Worm (Caenorhabditis elegans) whole organism, L4 larva: Measurements from ENCODE around the gene npr-22.

Experiments used
- F37D6.2 ChIP-seq: sonication (generic microtip); optimal IDR thresholded peaks from 2 replicates; lab custom pipeline; 2016; ENCODE audit warnings: mild to moderate bottlenecking, missing genetic modification characterization, missing compliant biosample characterization
- F44E2.7 ChIP-seq: fragments of 200-800 bp; sonication (Bioruptor generic); IDR thresholded peaks from 2 replicates; pipeline ENCODE4 v2.1.2; 2022; ENCODE audit warnings: missing genetic modification characterization, missing compliant biosample characterization
- F49E8.2 ChIP-seq: sonication (generic microtip); optimal IDR thresholded peaks from 2 replicates; lab custom pipeline; 2016; ENCODE audit warnings: missing compliant biosample characterization, mild to moderate bottlenecking, missing genetic modification characterization, borderline replicate concordance
- T20F7.1 ChIP-seq: fragments of 200-800 bp; sonication (Bioruptor generic); optimal IDR thresholded peaks from 2 replicates; lab custom pipeline; 2018; ENCODE audit warnings: mild to moderate bottlenecking, missing genetic modification characterization, missing compliant biosample characterization
- aha-1 ChIP-seq: fragments of 150-350 bp; peaks from one replicate; lab custom pipeline; 2014; ENCODE audit warnings: missing biosample characterization, missing genetic modification characterization
- ama-1 ChIP-seq: fragments of 150-350 bp; optimal IDR thresholded peaks from 2 replicates; lab custom pipeline; 2014; ENCODE audit warnings: inconsistent platforms, mixed read lengths
- attf-4 ChIP-seq: sonication (generic microtip); optimal IDR thresholded peaks from 3 replicates; lab custom pipeline; 2017; ENCODE audit warnings: missing biosample characterization, missing genetic modification characterization
- ceh-20 ChIP-seq: fragments of 200-800 bp; sonication (Bioruptor generic); IDR thresholded peaks from 2 replicates; pipeline ENCODE4 v1.3.6; 2022; ENCODE audit warnings: missing genetic modification reagents, missing genetic modification characterization, missing compliant biosample characterization
- ceh-44 ChIP-seq: fragments of 200-800 bp; sonication (Bioruptor generic); IDR thresholded peaks from 2 replicates; pipeline ENCODE4 v1.3.6; 2022; ENCODE audit warnings: missing genetic modification reagents, missing genetic modification characterization, missing compliant biosample characterization
- ceh-62 ChIP-seq: sonication (generic microtip); optimal IDR thresholded peaks from 2 replicates; lab custom pipeline; 2017; ENCODE audit warnings: missing biosample characterization, missing genetic modification characterization
- cey-2 ChIP-seq: sonication (generic microtip); optimal IDR thresholded peaks from 3 replicates; lab custom pipeline; 2017; ENCODE audit warnings: missing genetic modification characterization, mild to moderate bottlenecking, missing compliant biosample characterization, antibody characterized with exemption, borderline replicate concordance; ENCODE audit not compliant: insufficient read depth
- daf-16 ChIP-seq, 3 experiments: sonication (generic microtip); optimal IDR thresholded peaks; 2 replicates each; lab custom pipeline; 2016 to 2017; ENCODE audit warnings: missing genetic modification characterization in 3 of 3, missing genetic modification reagents in 3 of 3, mild to moderate bottlenecking in 2 of 3, missing compliant biosample characterization in 2 of 3, missing biosample characterization in 1 of 3, moderate library complexity in 1 of 3
- dmd-6 ChIP-seq: fragments of 200-800 bp; sonication (Bioruptor generic); IDR thresholded peaks from 2 replicates; pipeline ENCODE4 v1.3.6; 2022; ENCODE audit warnings: missing genetic modification reagents, missing genetic modification characterization, missing compliant biosample characterization
- dmd-8 ChIP-seq: fragments of 200-800 bp; sonication (Bioruptor generic); IDR thresholded peaks from 2 replicates; pipeline ENCODE4 v1.3.6; 2022; ENCODE audit warnings: missing genetic modification characterization, missing compliant biosample characterization
- duxl-1 ChIP-seq: sonication (generic microtip); optimal IDR thresholded peaks from 2 replicates; lab custom pipeline; 2016; ENCODE audit warnings: mild to moderate bottlenecking, missing genetic modification characterization, moderate library complexity, missing compliant biosample characterization; ENCODE audit not compliant: poor library complexity
- dve-1 ChIP-seq: sonication (generic microtip); optimal IDR thresholded peaks from 2 replicates; lab custom pipeline; 2017; ENCODE audit warnings: antibody characterized with exemption, mild to moderate bottlenecking, missing genetic modification characterization, missing compliant biosample characterization; ENCODE audit not compliant: insufficient read depth
- egl-27 ChIP-seq: sonication (generic microtip); optimal IDR thresholded peaks from 3 replicates; lab custom pipeline; 2017; ENCODE audit warnings: missing biosample characterization, missing genetic modification reagents, missing genetic modification characterization
- hif-1 ChIP-seq, 2 experiments: sonication (generic microtip); optimal IDR thresholded peaks; 2 replicates each; lab custom pipeline; 2016 to 2017; ENCODE audit warnings: missing compliant biosample characterization in 2 of 2, missing genetic modification characterization in 2 of 2, missing genetic modification reagents in 2 of 2, missing genotype in 2 of 2, mild to moderate bottlenecking in 1 of 2
- hlh-11 ChIP-seq: fragments of 200-800 bp; sonication (Bioruptor generic); optimal IDR thresholded peaks from 2 replicates; lab custom pipeline; 2018; ENCODE audit warnings: mild to moderate bottlenecking, missing genetic modification characterization, missing compliant biosample characterization
- hlh-30 ChIP-seq: sonication (generic microtip); optimal IDR thresholded peaks from 2 replicates; lab custom pipeline; 2017; ENCODE audit warnings: antibody characterized with exemption, mild to moderate bottlenecking, missing genetic modification characterization, missing compliant biosample characterization; ENCODE audit not compliant: insufficient read depth
- jun-1 ChIP-seq: fragments of 150-350 bp; optimal IDR thresholded peaks from 2 replicates; lab custom pipeline; 2014; ENCODE audit warnings: missing biosample characterization, missing genetic modification reagents, missing genetic modification characterization
- lin-39 ChIP-seq: fragments of 150-350 bp; optimal IDR thresholded peaks from 2 replicates; lab custom pipeline; 2014; ENCODE audit warnings: missing biosample characterization, missing genetic modification reagents, missing genetic modification characterization
- lsy-2 ChIP-seq, 2 experiments: fragments of 150-350 bp in 1 of 2; sonication (generic microtip) in 1 of 2; optimal IDR thresholded peaks; 2 replicates each; lab custom pipeline; 2014 to 2017; ENCODE audit warnings: missing biosample characterization in 2 of 2, missing genetic modification characterization in 2 of 2
- mdl-1 ChIP-seq, 2 experiments: fragments of 150-350 bp in 1 of 2; sonication (generic microtip) in 1 of 2; optimal IDR thresholded peaks; 2 replicates each; lab custom pipeline; 2014 to 2017; ENCODE audit warnings: missing biosample characterization in 2 of 2, missing genetic modification characterization in 2 of 2
- mep-1 ChIP-seq: fragments of 150-350 bp; sonication (generic microtip); optimal IDR thresholded peaks from 3 replicates; lab custom pipeline; 2014; ENCODE audit warnings: missing biosample characterization, missing genetic modification characterization
- mes-2 ChIP-seq: sonication (generic microtip); optimal IDR thresholded peaks from 2 replicates; lab custom pipeline; 2016; ENCODE audit warnings: missing genotype, mild to moderate bottlenecking, missing genetic modification characterization, missing compliant biosample characterization; ENCODE audit not compliant: poor library complexity, severe bottlenecking
- mxl-3 ChIP-seq: fragments of 200-800 bp; sonication (Bioruptor generic); optimal IDR thresholded peaks from 2 replicates; lab custom pipeline; 2018; ENCODE audit warnings: mild to moderate bottlenecking, missing genetic modification characterization, missing compliant biosample characterization
- nhr-102 ChIP-seq: sonication (generic microtip); optimal IDR thresholded peaks from 2 replicates; lab custom pipeline; 2016; ENCODE audit warnings: mild to moderate bottlenecking, missing genetic modification characterization, moderate library complexity, missing compliant biosample characterization
- nhr-237 ChIP-seq: sonication (generic microtip); optimal IDR thresholded peaks from 2 replicates; lab custom pipeline; 2017; ENCODE audit warnings: missing biosample characterization, missing genetic modification characterization
- nhr-25 ChIP-seq: sonication (generic microtip); optimal IDR thresholded peaks from 2 replicates; lab custom pipeline; 2017; ENCODE audit warnings: missing genetic modification characterization, mild to moderate bottlenecking, missing compliant biosample characterization, antibody characterized with exemption, moderate library complexity, borderline replicate concordance; ENCODE audit not compliant: insufficient read depth
- nhr-28 ChIP-seq: fragments of 150-350 bp; optimal IDR thresholded peaks from 2 replicates; lab custom pipeline; 2014; ENCODE audit warnings: missing biosample characterization, missing genetic modification characterization
- nhr-41 ChIP-seq: fragments of 200-800 bp; sonication (Bioruptor generic); IDR thresholded peaks from 2 replicates; pipeline ENCODE4 v1.3.6; 2022; ENCODE audit warnings: missing genetic modification reagents, missing genetic modification characterization, missing compliant biosample characterization
- nhr-42 ChIP-seq: fragments of 200-800 bp; sonication (Bioruptor generic); IDR thresholded peaks from 2 replicates; pipeline ENCODE4 v1.3.6; 2022; ENCODE audit warnings: missing genetic modification characterization, missing compliant biosample characterization
- nhr-48 ChIP-seq: sonication (generic microtip); optimal IDR thresholded peaks from 2 replicates; lab custom pipeline; 2016; ENCODE audit warnings: mild to moderate bottlenecking, missing genetic modification characterization, missing compliant biosample characterization
- nhr-6 ChIP-seq: fragments of 150-350 bp; optimal IDR thresholded peaks from 2 replicates; lab custom pipeline; 2014; ENCODE audit warnings: missing biosample characterization, missing genetic modification characterization
- nhr-76 ChIP-seq: fragments of 150-350 bp; optimal IDR thresholded peaks from 2 replicates; lab custom pipeline; 2014; ENCODE audit warnings: missing biosample characterization, missing genetic modification characterization
- nhr-77 ChIP-seq: fragments of 150-350 bp; optimal IDR thresholded peaks from 2 replicates; lab custom pipeline; 2014; ENCODE audit warnings: missing biosample characterization, missing genetic modification characterization
- php-3 ChIP-seq: fragments of 200-800 bp; sonication (Bioruptor generic); IDR thresholded peaks from 2 replicates; pipeline ENCODE4 v1.3.6; 2022; ENCODE audit warnings: missing genetic modification reagents, missing genetic modification characterization, missing compliant biosample characterization
- pqm-1 ChIP-seq: sonication (generic microtip); optimal IDR thresholded peaks from 2 replicates; lab custom pipeline; 2017; ENCODE audit warnings: missing biosample characterization, missing genetic modification characterization
- saeg-2 ChIP-seq: fragments of 200-800 bp; sonication (Bioruptor generic); IDR thresholded peaks from 2 replicates; pipeline ENCODE4 v1.3.6; 2022; ENCODE audit warnings: missing genetic modification reagents, missing genetic modification characterization, missing compliant biosample characterization
- skn-1 ChIP-seq: fragments of 150-350 bp; optimal IDR thresholded peaks from 2 replicates; lab custom pipeline; 2014; ENCODE audit warnings: missing biosample characterization, missing genetic modification characterization
- tag-97 ChIP-seq: fragments of 200-800 bp; sonication (Bioruptor generic); IDR thresholded peaks from 2 replicates; pipeline ENCODE4 v1.3.6; 2022; ENCODE audit warnings: missing genetic modification characterization, missing compliant biosample characterization
- tra-1 ChIP-seq: fragments of 200-800 bp; sonication (Bioruptor generic); IDR thresholded peaks from 2 replicates; pipeline ENCODE4 v1.3.6; 2022; ENCODE audit warnings: missing genetic modification reagents, missing genetic modification characterization, missing compliant biosample characterization
- unc-62 ChIP-seq, 3 experiments: fragments of 150-350 bp in 1 of 3; sonication (generic microtip); optimal IDR thresholded peaks in 2 of 3; peaks in 1 of 3; 1 replicate in 1 of 3; 2 replicates in 2 of 3; lab custom pipeline; 2014 to 2017; ENCODE audit warnings: missing biosample characterization in 3 of 3, missing genetic modification characterization in 3 of 3, missing genetic modification reagents in 3 of 3, missing genotype in 1 of 3

npr-22 gene

ce11 chrIV:8527598-8528012 lies 31.6 kb upstream of the npr-22 start (continued):
- TF ChIP-seq hif-1 (tag; optimal IDR thresholded peaks at IDR 0.05; lab: Kevin White, UChicago) (peak; percentile 80 to 91), nhr-76 (peak; percentile 82), F44E2.7 (GFP tag; lab: Robert Waterston, UW) (no peak), saeg-2 (GFP tag; lab: Robert Waterston, UW) (peak; percentile 96), dmd-8 (GFP tag; lab: Robert Waterston, UW) (no peak), lin-39 (tag; lab: Kevin White, UChicago) (no peak), mes-2 (tag; lab: Kevin White, UChicago) (peak; percentile 48), unc-62 (GFP tag; optimal IDR thresholded peaks at IDR 0.05 in 1 of 2; lab: Kevin White, UChicago) (peak in 1 of 2 experiments; percentile 69), unc-62 (tag; optimal IDR thresholded peaks at IDR 0.05; lab: Kevin White, UChicago) (peak; percentile 47), ceh-44 (GFP tag; lab: Robert Waterston, UW) (no peak), attf-4 (tag; lab: Kevin White, UChicago) (no peak), nhr-42 (GFP tag; lab: Robert Waterston, UW) (peak; percentile 61; the same call in 1 of the 2 replicates), ceh-62 (tag; lab: Kevin White, UChicago) (no peak), tra-1 (GFP tag; lab: Robert Waterston, UW) (peak; percentile 96), nhr-237 (tag; lab: Kevin White, UChicago) (no peak), ceh-20 (GFP tag; lab: Robert Waterston, UW) (peak; percentile 87), tag-97 (no peak)

DNA sequence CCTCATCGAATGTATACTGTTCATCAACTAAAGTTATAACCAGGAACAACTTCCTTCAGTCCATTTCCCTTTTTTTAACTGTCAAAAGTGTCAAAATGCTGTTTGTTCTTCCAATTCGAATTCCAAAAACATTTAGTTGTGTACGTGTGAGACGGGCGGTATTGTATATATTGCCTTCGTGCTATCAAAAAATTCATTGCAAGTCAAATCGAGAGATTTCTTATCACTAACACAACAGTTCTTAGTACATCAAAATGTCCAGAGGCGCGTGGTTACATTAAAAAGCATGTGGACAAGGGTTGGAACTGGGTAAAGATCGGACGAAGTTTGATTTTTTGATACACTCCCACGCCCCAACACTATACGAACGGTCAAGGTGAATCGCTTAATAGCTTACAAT lies 30.9 kb upstream of the npr-22 start:
- peak; percentile 25 for TF ChIP-seq mes-2 (tag; lab: Kevin White, UChicago)
- TF ChIP-seq php-3 (GFP tag; lab: Robert Waterston, UW): peak; percentile 83
- peak; percentile 38 for TF ChIP-seq nhr-102 (tag; lab: Kevin White, UChicago)
- TF ChIP-seq egl-27: no peak
- peak; percentile 11 for TF ChIP-seq ama-1 (lab: Kevin White, UChicago)
- peak in 1 of 2 experiments; percentile 34 for TF ChIP-seq hif-1 (tag; optimal IDR thresholded peaks at IDR 0.05; lab: Kevin White, UChicago)
- TF ChIP-seq duxl-1 (tag; lab: Kevin White, UChicago): peak; percentile 1
- TF ChIP-seq mdl-1 (tag; optimal IDR thresholded peaks at IDR 0.05; lab: Kevin White, UChicago): peak; percentile 5 to 85
- TF ChIP-seq mxl-3 (GFP tag; lab: Kevin White, UChicago): peak; percentile 80
- peak; percentile 92 for TF ChIP-seq hlh-11 (tag; lab: Kevin White, UChicago)
- TF ChIP-seq lsy-2 (tag; optimal IDR thresholded peaks at IDR 0.05; lab: Kevin White, UChicago): peak in 1 of 2 experiments; percentile 49
- no peak for TF ChIP-seq ceh-62 (tag; lab: Kevin White, UChicago)
- TF ChIP-seq skn-1 (tag; lab: Kevin White, UChicago): no peak
- peak; percentile 67; the same call in 1 of the 2 replicates for TF ChIP-seq tra-1 (GFP tag; lab: Robert Waterston, UW)
- peak; percentile 8 for TF ChIP-seq jun-1 (tag; lab: Kevin White, UChicago)
- TF ChIP-seq F49E8.2 (tag; lab: Kevin White, UChicago): no peak
- TF ChIP-seq hlh-30: peak; percentile 76
- TF ChIP-seq nhr-77 (tag; lab: Kevin White, UChicago): peak; percentile 27
- peak; percentile 94 for TF ChIP-seq dve-1 (tag; lab: Kevin White, UChicago)
- no peak for TF ChIP-seq nhr-41 (GFP tag; lab: Robert Waterston, UW)
- TF ChIP-seq saeg-2 (GFP tag; lab: Robert Waterston, UW): 0 out of 2 replicates have a peak, but pooled peaks have one; percentile 58
- TF ChIP-seq F37D6.2 (tag; lab: Kevin White, UChicago): no peak
- TF ChIP-seq cey-2 (tag; lab: Kevin White, UChicago): peak; percentile 81
- peak; percentile 72 for TF ChIP-seq nhr-48
- peak; percentile 80 for TF ChIP-seq pqm-1 (tag; lab: Kevin White, UChicago)
- peak in 1 of 2 experiments; percentile 11 for TF ChIP-seq daf-16 (GFP tag; optimal IDR thresholded peaks at IDR 0.05; lab: Kevin White, UChicago)
- peak; percentile 97 for TF ChIP-seq daf-16 (tag; optimal IDR thresholded peaks at IDR 0.05; lab: Kevin White, UChicago)
- no peak for TF ChIP-seq T20F7.1 (GFP tag; lab: Kevin White, UChicago)
- TF ChIP-seq nhr-6: no peak
- peak; percentile 96 for TF ChIP-seq dmd-6 (GFP tag; lab: Robert Waterston, UW)
- peak; percentile 79 for TF ChIP-seq nhr-28 (tag; lab: Kevin White, UChicago)
- TF ChIP-seq nhr-25: no peak
- peak; percentile 92 for TF ChIP-seq aha-1
- peak; percentile 37 for TF ChIP-seq mep-1 (tag; lab: Kevin White, UChicago)
- 0 out of 2 replicates have a peak, but pooled peaks have one; percentile 25 for TF ChIP-seq ceh-20 (GFP tag; lab: Robert Waterston, UW)
